Worm (Caenorhabditis elegans): Measurements from ENCODE around the gene F58A3.4.

DNA sequence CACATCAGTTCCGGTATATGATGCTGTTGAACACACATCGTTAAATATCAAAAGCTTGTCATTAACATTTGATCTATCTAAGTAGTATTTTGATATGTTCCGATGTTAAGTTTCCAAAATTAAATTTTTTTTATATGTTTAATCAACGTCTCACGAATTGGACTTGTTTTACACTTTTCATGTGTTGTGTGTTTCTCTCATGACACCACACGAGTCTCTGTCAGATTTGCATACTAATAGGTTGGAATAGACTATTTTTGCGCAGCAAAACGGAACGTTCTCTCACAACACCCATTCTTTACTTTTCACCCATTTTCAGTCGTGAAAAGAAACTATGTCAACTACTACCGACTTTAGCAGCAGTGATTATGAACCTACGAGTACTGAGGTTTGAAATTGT lies 39.8 kb downstream of the F58A3.4 start, which contains the start of gene K09C8.8:
- TF ChIP-seq snpc-4 (tag; optimal IDR thresholded peaks at IDR 0.05) (no peak), nhr-76 (tag; optimal IDR thresholded peaks at IDR 0.05) (no peak)

All from whole organism, mixed stage, embryonic.